Fruit fly (Drosophila melanogaster) whole organism, embryonic: ENCODE results near the gene AIMP2.

Source experiments
- Atf3 ChIP-seq: fragments of 200-800 bp; sonication (Bioruptor generic); optimal IDR thresholded peaks from 3 replicates; lab custom pipeline; 2016; ENCODE audit warnings: missing biosample characterization, missing genetic modification characterization
- BEAF-32 ChIP-seq: fragments of 200-800 bp; sonication (Bioruptor generic); optimal IDR thresholded peaks from 3 replicates; lab custom pipeline; 2017; ENCODE audit warnings: missing biosample characterization, missing genetic modification characterization, mild to moderate bottlenecking, moderate library complexity, missing genetic modification reagents
- CG10462 ChIP-seq: fragments of 200-800 bp; sonication (Bioruptor generic); optimal IDR thresholded peaks from 2 replicates; lab custom pipeline; 2016; ENCODE audit warnings: missing biosample characterization, missing genetic modification characterization
- CG13296 ChIP-seq: fragments of 200-800 bp; sonication (Bioruptor generic); optimal IDR thresholded peaks from 3 replicates; lab custom pipeline; 2018; ENCODE audit warnings: missing biosample characterization, mild to moderate bottlenecking, missing genetic modification characterization
- CG13624 ChIP-seq: fragments of 200-800 bp; sonication (Bioruptor generic); optimal IDR thresholded peaks from 2 replicates; lab custom pipeline; 2016; ENCODE audit warnings: missing biosample characterization, missing genetic modification characterization
- CG13775 ChIP-seq: fragments of 200-800 bp; sonication (Bioruptor generic); optimal IDR thresholded peaks from 3 replicates; lab custom pipeline; 2017; ENCODE audit warnings: missing biosample characterization, mild to moderate bottlenecking, missing genetic modification characterization
- CG14014 ChIP-seq: fragments of 200-800 bp; sonication (Bioruptor generic); IDR thresholded peaks from 2 replicates; pipeline ENCODE4 v1.3.6; 2022; ENCODE audit warnings: missing biosample characterization, missing genetic modification characterization
- CG15269 ChIP-seq: fragments of 200-800 bp; sonication (Bioruptor generic); optimal IDR thresholded peaks from 2 replicates; lab custom pipeline; 2018; ENCODE audit warnings: missing biosample characterization, mild to moderate bottlenecking, missing genetic modification characterization, moderate library complexity
- CG17802 ChIP-seq: fragments of 200-800 bp; sonication (Bioruptor generic); optimal IDR thresholded peaks from 2 replicates; lab custom pipeline; 2018; ENCODE audit warnings: missing biosample characterization, mild to moderate bottlenecking, missing genetic modification characterization, moderate library complexity
- CG1792 ChIP-seq: fragments of 200-800 bp; sonication (Bioruptor generic); optimal IDR thresholded peaks from 2 replicates; lab custom pipeline; 2016; ENCODE audit warnings: missing biosample characterization, missing genetic modification characterization
- CG2120 ChIP-seq: fragments of 200-800 bp; sonication (Bioruptor generic); optimal IDR thresholded peaks from 3 replicates; lab custom pipeline; 2016; ENCODE audit warnings: missing biosample characterization, missing genetic modification characterization
- CG3163 ChIP-seq: fragments of 200-800 bp; sonication (Bioruptor generic); optimal IDR thresholded peaks from 3 replicates; lab custom pipeline; 2016; ENCODE audit warnings: missing biosample characterization, missing genetic modification characterization
- CG3281 ChIP-seq: fragments of 200-800 bp; sonication (Bioruptor generic); optimal IDR thresholded peaks from 3 replicates; lab custom pipeline; 2017; ENCODE audit warnings: missing biosample characterization, mild to moderate bottlenecking, missing genetic modification characterization
- CG42726 ChIP-seq: fragments of 200-800 bp; sonication (Bioruptor generic); IDR thresholded peaks from 2 replicates; pipeline ENCODE4 v1.3.6; 2022; ENCODE audit warnings: missing biosample characterization, missing genetic modification characterization; ENCODE audit not compliant: partially characterized antibody
- CG6791 ChIP-seq: fragments of 200-800 bp; sonication (Bioruptor generic); IDR thresholded peaks from 3 replicates; pipeline ENCODE4 v1.3.6; 2022; ENCODE audit warnings: missing biosample characterization, missing genetic modification characterization; ENCODE audit not compliant: partially characterized antibody
- CG7271 ChIP-seq: fragments of 200-800 bp; sonication (Bioruptor generic); optimal IDR thresholded peaks from 2 replicates; lab custom pipeline; 2018; ENCODE audit warnings: missing biosample characterization, mild to moderate bottlenecking, missing genetic modification characterization, moderate library complexity
- CG7556 ChIP-seq: fragments of 200-800 bp; sonication (Bioruptor generic); optimal IDR thresholded peaks from 2 replicates; lab custom pipeline; 2017; ENCODE audit warnings: missing biosample characterization, mild to moderate bottlenecking, missing genetic modification characterization
- CG7839 ChIP-seq: fragments of 200-800 bp; sonication (Bioruptor generic); optimal IDR thresholded peaks from 3 replicates; lab custom pipeline; 2018; ENCODE audit warnings: missing biosample characterization, mild to moderate bottlenecking, missing genetic modification characterization, moderate library complexity
- CG8290 ChIP-seq, 3 experiments: fragments of 200-800 bp; sonication (Bioruptor generic); optimal IDR thresholded peaks; 2 replicates each; lab custom pipeline; 2016 to 2019; ENCODE audit warnings: missing biosample characterization in 3 of 3, missing genetic modification characterization in 3 of 3, mild to moderate bottlenecking in 2 of 3, moderate library complexity in 1 of 3
- CG9609 ChIP-seq: fragments of 200-800 bp; sonication (Bioruptor generic); optimal IDR thresholded peaks from 3 replicates; lab custom pipeline; 2016; ENCODE audit warnings: missing biosample characterization, missing genetic modification characterization
- CkIIα-i1 ChIP-seq: fragments of 200-800 bp; sonication (Bioruptor generic); IDR thresholded peaks from 2 replicates; pipeline ENCODE4 v1.3.6; 2022; ENCODE audit warnings: missing biosample characterization, missing genetic modification characterization
- Elba2 ChIP-seq: fragments of 200-800 bp; sonication (Bioruptor generic); optimal IDR thresholded peaks from 3 replicates; lab custom pipeline; 2016; ENCODE audit warnings: missing biosample characterization, missing genetic modification characterization
- Fer1 ChIP-seq: fragments of 200-800 bp; sonication (Bioruptor generic); optimal IDR thresholded peaks from 2 replicates; lab custom pipeline; 2017; ENCODE audit warnings: missing biosample characterization, mild to moderate bottlenecking, missing genetic modification characterization
- HHEX ChIP-seq: fragments of 200-800 bp; sonication (Bioruptor generic); optimal IDR thresholded peaks from 3 replicates; lab custom pipeline; 2017; ENCODE audit warnings: missing biosample characterization, mild to moderate bottlenecking, missing genetic modification characterization, missing genetic modification reagents
- HLH54F ChIP-seq: fragments of 200-800 bp; sonication (Bioruptor generic); optimal IDR thresholded peaks from 3 replicates; lab custom pipeline; 2016; ENCODE audit warnings: missing biosample characterization, missing genetic modification characterization
- Hr39 ChIP-seq: fragments of >200 bp; optimal IDR thresholded peaks from 2 replicates; lab custom pipeline; 2017
- Hr51 ChIP-seq, 2 experiments: fragments of 200-800 bp; sonication (Bioruptor generic); optimal IDR thresholded peaks; 2 replicates in 1 of 2; 3 replicates in 1 of 2; lab custom pipeline; 2016 to 2018; ENCODE audit warnings: missing biosample characterization in 2 of 2, missing genetic modification characterization in 2 of 2, mild to moderate bottlenecking in 1 of 2, moderate library complexity in 1 of 2
- Mes4 ChIP-seq: fragments of 200-800 bp; sonication (Bioruptor generic); optimal IDR thresholded peaks from 2 replicates; lab custom pipeline; 2016; ENCODE audit warnings: missing biosample characterization, missing genetic modification characterization
- NC2β ChIP-seq: fragments of 200-800 bp; sonication (Bioruptor generic); optimal IDR thresholded peaks from 2 replicates; lab custom pipeline; 2016; ENCODE audit warnings: missing biosample characterization, missing genetic modification characterization
- Nf-YA ChIP-seq: fragments of 200-800 bp; sonication (Bioruptor generic); IDR thresholded peaks from 2 replicates; pipeline ENCODE4 v1.3.6; 2022; ENCODE audit warnings: missing biosample characterization, missing genetic modification characterization
- PHDP ChIP-seq: fragments of 200-800 bp; sonication (Bioruptor generic); optimal IDR thresholded peaks from 3 replicates; lab custom pipeline; 2018; ENCODE audit warnings: missing biosample characterization, mild to moderate bottlenecking, missing genetic modification characterization, moderate library complexity
- Ravus ChIP-seq: fragments of 200-800 bp; sonication (Bioruptor generic); IDR thresholded peaks from 2 replicates; pipeline ENCODE4 v1.3.6; 2022; ENCODE audit warnings: missing biosample characterization, missing genetic modification characterization
- Ssrp ChIP-seq: fragments of 200-800 bp; sonication (Bioruptor generic); optimal IDR thresholded peaks from 2 replicates; lab custom pipeline; 2018; ENCODE audit warnings: missing biosample characterization, mild to moderate bottlenecking, missing genetic modification characterization, moderate library complexity
- bbx ChIP-seq: fragments of 200-800 bp; sonication (Bioruptor generic); IDR thresholded peaks from 2 replicates; pipeline ENCODE4 v1.3.6; 2022; ENCODE audit warnings: missing biosample characterization, missing genetic modification characterization; ENCODE audit not compliant: partially characterized antibody
- crc ChIP-seq: fragments of 200-800 bp; sonication (Bioruptor generic); optimal IDR thresholded peaks from 2 replicates; lab custom pipeline; 2016; ENCODE audit warnings: missing biosample characterization, missing genetic modification characterization
- dati ChIP-seq: fragments of 200-800 bp; sonication (Bioruptor generic); IDR thresholded peaks from 2 replicates; pipeline ENCODE4 v1.3.6; 2022; ENCODE audit warnings: missing biosample characterization, missing genetic modification characterization
- exex ChIP-seq: fragments of 200-800 bp; sonication (Bioruptor generic); optimal IDR thresholded peaks from 4 replicates; lab custom pipeline; 2018; ENCODE audit warnings: missing biosample characterization, mild to moderate bottlenecking, missing genetic modification characterization, moderate library complexity
- fru ChIP-seq: fragments of >200 bp; optimal IDR thresholded peaks from 2 replicates; lab custom pipeline; 2017
- fu2 ChIP-seq: fragments of 200-800 bp; sonication (Bioruptor generic); optimal IDR thresholded peaks from 2 replicates; lab custom pipeline; 2016; ENCODE audit warnings: missing biosample characterization, missing genetic modification characterization
- gem ChIP-seq: fragments of 200-800 bp; sonication (Bioruptor generic); optimal IDR thresholded peaks from 2 replicates; lab custom pipeline; 2019; ENCODE audit warnings: missing biosample characterization, mild to moderate bottlenecking, missing genetic modification characterization, moderate library complexity
- ind ChIP-seq: fragments of 200-800 bp; sonication (Bioruptor generic); optimal IDR thresholded peaks from 3 replicates; lab custom pipeline; 2016; ENCODE audit warnings: missing biosample characterization, missing genetic modification characterization
- insv ChIP-seq, 2 experiments: fragments of 200-800 bp; sonication (Bioruptor generic); optimal IDR thresholded peaks; 3 replicates each; lab custom pipeline; 2016 to 2018; ENCODE audit warnings: missing biosample characterization in 2 of 2, missing genetic modification characterization in 2 of 2
- lbe ChIP-seq: fragments of 200-800 bp; sonication (Bioruptor generic); optimal IDR thresholded peaks from 2 replicates; lab custom pipeline; 2016; ENCODE audit warnings: missing biosample characterization, mild to moderate bottlenecking, missing genetic modification characterization
- onecut ChIP-seq: fragments of 200-800 bp; sonication (Bioruptor generic); IDR thresholded peaks from 2 replicates; pipeline ENCODE4 v1.3.6; 2022; ENCODE audit warnings: missing biosample characterization, missing genetic modification characterization
- org-1 ChIP-seq: fragments of 200-800 bp; sonication (Bioruptor generic); optimal IDR thresholded peaks from 2 replicates; lab custom pipeline; 2017; ENCODE audit warnings: missing biosample characterization, missing genetic modification characterization
- run ChIP-seq: fragments of 200-800 bp; sonication (Bioruptor generic); optimal IDR thresholded peaks from 3 replicates; lab custom pipeline; 2018; ENCODE audit warnings: missing biosample characterization, mild to moderate bottlenecking, missing genetic modification characterization
- slbo ChIP-seq: fragments of 200-800 bp; sonication (Bioruptor generic); IDR thresholded peaks from 2 replicates; pipeline ENCODE4 v1.3.6; 2022; ENCODE audit warnings: missing biosample characterization, missing genetic modification characterization
- sna ChIP-seq: fragments of 200-800 bp; sonication (Bioruptor generic); IDR thresholded peaks from 2 replicates; pipeline ENCODE4 v1.3.6; 2022; ENCODE audit warnings: missing biosample characterization, missing genetic modification characterization; ENCODE audit not compliant: partially characterized antibody
- tna ChIP-seq: fragments of 200-800 bp; sonication (Bioruptor generic); IDR thresholded peaks from 2 replicates; pipeline ENCODE4 v1.3.6; 2022; ENCODE audit warnings: missing biosample characterization, missing genetic modification characterization; ENCODE audit not compliant: partially characterized antibody
- trem ChIP-seq: fragments of 200-800 bp; optimal IDR thresholded peaks from 3 replicates; lab custom pipeline; 2019; ENCODE audit warnings: missing biosample characterization, mild to moderate bottlenecking, missing genetic modification characterization, moderate library complexity

AIMP2 gene

DNA sequence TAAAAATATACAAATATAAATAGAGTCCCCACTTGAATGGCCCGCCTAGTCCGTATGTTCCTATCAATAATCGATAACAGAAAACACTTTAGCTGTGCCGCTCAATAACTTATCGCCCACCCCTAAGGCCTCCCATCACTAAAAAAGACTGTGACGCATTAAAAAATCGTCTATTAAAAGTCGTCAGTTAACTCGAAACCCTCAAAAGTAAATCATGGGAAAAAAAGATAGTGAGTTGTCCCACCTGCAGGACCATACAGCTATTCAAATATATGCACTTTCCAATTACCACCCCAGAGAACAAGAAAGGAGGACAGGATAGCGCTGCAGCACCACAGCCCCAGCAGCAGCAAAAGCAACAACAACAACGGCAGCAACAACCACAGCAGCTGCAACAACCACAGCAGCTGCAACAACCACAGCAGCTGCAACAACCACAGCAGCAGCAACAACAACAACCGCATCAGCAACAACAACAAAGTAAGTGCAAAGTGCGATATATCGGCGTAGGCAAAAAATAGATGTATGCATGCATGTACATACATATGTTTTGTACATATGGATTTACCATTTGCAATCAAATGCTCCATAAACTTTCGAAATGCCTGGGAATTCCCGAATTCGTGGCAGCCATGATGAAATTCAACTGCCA, 29.3 kb upstream of the AIMP2 start, which contains the start of gene AGO2 (continued):
- TF ChIP-seq insv (GFP tag; optimal IDR thresholded peaks at IDR 0.05; lab: Kevin White, UChicago) (peak in 1 of 2 experiments; percentile 33), CG2120 (GFP tag; lab: Kevin White, UChicago) (peak; percentile 11), CG13296 (GFP tag; lab: Kevin White, UChicago) (peak; percentile 28), Hr51 (GFP tag; optimal IDR thresholded peaks at IDR 0.05; lab: Kevin White, UChicago) (peak in 1 of 2 experiments; percentile 61), lbe (GFP tag; lab: Kevin White, UChicago) (peak; percentile 43), run (tag; lab: Kevin White, UChicago) (no peak), CG42726 (GFP tag; lab: Robert Waterston, UW) (no peak), CG7271 (tag; lab: Kevin White, UChicago) (peak; percentile 48), Mes4 (GFP tag; lab: Kevin White, UChicago) (no peak), Hr39 (lab: Kevin White, UChicago) (no peak), BEAF-32 (GFP tag; lab: Kevin White, UChicago) (peak; percentile 69), gem (tag; lab: Kevin White, UChicago) (no peak), Atf3 (GFP tag; lab: Kevin White, UChicago) (no peak), Elba2 (GFP tag; lab: Kevin White, UChicago) (no peak), fru (no peak), slbo (GFP tag; lab: Robert Waterston, UW) (no peak), org-1 (no peak), CG14014 (no peak), crc (GFP tag; lab: Kevin White, UChicago) (no peak), bbx (GFP tag; lab: Robert Waterston, UW) (peak; percentile 69), fu2 (GFP tag; lab: Kevin White, UChicago) (peak; percentile 29), CG3281 (GFP tag; lab: Kevin White, UChicago) (no peak), CG6791 (GFP tag; lab: Robert Waterston, UW) (peak; percentile 70; the same call in 1 of the 3 replicates), ind (GFP tag; lab: Kevin White, UChicago) (no peak), Ssrp (tag; lab: Kevin White, UChicago) (no peak), CG10462 (GFP tag; lab: Kevin White, UChicago) (no peak), HLH54F (no peak), CG13775 (GFP tag; lab: Kevin White, UChicago) (no peak), CkIIα-i1 (no peak), tna (GFP tag; lab: Robert Waterston, UW) (peak; percentile 75), CG15269 (tag; lab: Kevin White, UChicago) (no peak), CG7556 (GFP tag; lab: Kevin White, UChicago) (no peak), dati (no peak), CG7839 (tag; lab: Kevin White, UChicago) (no peak), CG8290 (GFP tag; optimal IDR thresholded peaks at IDR 0.05; lab: Kevin White, UChicago) (peak; percentile 2), CG8290 (tag; optimal IDR thresholded peaks at IDR 0.05; lab: Kevin White, UChicago) (no peak), NC2β (GFP tag; lab: Kevin White, UChicago) (no peak), CG9609 (GFP tag; lab: Kevin White, UChicago) (no peak), sna (GFP tag; lab: Robert Waterston, UW) (peak; percentile 60), HHEX (GFP tag; lab: Kevin White, UChicago) (peak; percentile 21), CG13624 (peak; percentile 92), Nf-YA (no peak), onecut (GFP tag; lab: Robert Waterston, UW) (peak; percentile 47), PHDP (tag; lab: Kevin White, UChicago) (no peak), CG3163 (GFP tag; lab: Kevin White, UChicago) (peak; percentile 32), Fer1 (GFP tag; lab: Kevin White, UChicago) (peak; percentile 13), exex (tag; lab: Kevin White, UChicago) (peak; percentile 33), CG1792 (GFP tag; lab: Kevin White, UChicago) (no peak), CG17802 (tag; lab: Kevin White, UChicago) (no peak), Ravus (no peak), trem (tag; lab: Kevin White, UChicago) (peak; percentile 66)
